Worm (Caenorhabditis elegans) whole organism, L3 larva: ENCODE measurements around the gene F39F10.4.
A peak's percentile ranks its signal among the peaks of the same experiment; 100 is the strongest.
"Not testable (repeated sequence)": the region's sequence is repeated elsewhere in the genome, so short reads cannot be mapped to it uniquely, and the experiment has no call there.

Experiments used
- R02D3.7 ChIP-seq: fragments of 150-350 bp; optimal IDR thresholded peaks from 2 replicates; lab custom pipeline; 2014; ENCODE audit warnings: missing biosample characterization, missing genetic modification characterization
- ZK546.5 ChIP-seq: sonication (generic microtip); optimal IDR thresholded peaks from 2 replicates; lab custom pipeline; 2017; ENCODE audit warnings: missing biosample characterization, missing genetic modification characterization
- aly-2 ChIP-seq: fragments of 150-350 bp; optimal IDR thresholded peaks from 2 replicates; lab custom pipeline; 2014; ENCODE audit warnings: missing biosample characterization, missing genetic modification characterization
- ama-1 ChIP-seq: fragments of 150-350 bp; optimal IDR thresholded peaks from 2 replicates; lab custom pipeline; 2018
- ceh-16 ChIP-seq: sonication (generic microtip); optimal IDR thresholded peaks from 2 replicates; lab custom pipeline; 2017; ENCODE audit warnings: missing biosample characterization, missing genetic modification characterization
- ceh-82 ChIP-seq: fragments of 150-350 bp; optimal IDR thresholded peaks from 2 replicates; lab custom pipeline; 2014; ENCODE audit warnings: missing biosample characterization, missing genetic modification characterization
- daf-12 ChIP-seq: fragments of 150-350 bp; optimal IDR thresholded peaks from 2 replicates; lab custom pipeline; 2014; ENCODE audit warnings: missing biosample characterization, missing genetic modification reagents, missing genetic modification characterization
- egl-5 ChIP-seq: fragments of 150-350 bp; optimal IDR thresholded peaks from 2 replicates; lab custom pipeline; 2017; ENCODE audit warnings: missing biosample characterization, missing genetic modification reagents, missing genetic modification characterization, inconsistent platforms
- elt-1 ChIP-seq: fragments of 150-350 bp; optimal IDR thresholded peaks from 2 replicates; lab custom pipeline; 2014; ENCODE audit warnings: missing biosample characterization, missing genetic modification characterization
- elt-2 ChIP-seq: sonication (generic microtip); optimal IDR thresholded peaks from 2 replicates; lab custom pipeline; 2016; ENCODE audit warnings: missing genetic modification reagents, mild to moderate bottlenecking, missing genetic modification characterization, missing compliant biosample characterization
- elt-3 ChIP-seq, 3 experiments: fragments of 150-350 bp in 1 of 3; sonication (generic microtip) in 2 of 3; optimal IDR thresholded peaks; 2 replicates in 2 of 3; 4 replicates in 1 of 3; lab custom pipeline; 2014 to 2017; ENCODE audit warnings: missing biosample characterization in 3 of 3, missing genetic modification characterization in 3 of 3
- eor-1 ChIP-seq, 2 experiments: fragments of 150-350 bp; optimal IDR thresholded peaks; 2 replicates each; lab custom pipeline; 2014 to 2018; ENCODE audit warnings: missing biosample characterization in 2 of 2, missing genetic modification characterization in 2 of 2
- fkh-10 ChIP-seq: sonication (generic microtip); optimal IDR thresholded peaks from 2 replicates; lab custom pipeline; 2017; ENCODE audit warnings: missing biosample characterization, missing genetic modification reagents, missing genetic modification characterization
- hmg-11 ChIP-seq: sonication (generic microtip); optimal IDR thresholded peaks from 2 replicates; lab custom pipeline; 2016; ENCODE audit warnings: missing genetic modification characterization, missing compliant biosample characterization
- jun-1 ChIP-seq: fragments of 150-350 bp; optimal IDR thresholded peaks from 2 replicates; lab custom pipeline; 2014; ENCODE audit warnings: missing biosample characterization, missing genetic modification reagents, missing genetic modification characterization
- lin-15B ChIP-seq: fragments of 150-350 bp; optimal IDR thresholded peaks from 2 replicates; lab custom pipeline; 2014; ENCODE audit warnings: missing biosample characterization, missing genetic modification characterization
- lin-39 ChIP-seq: fragments of 150-350 bp; optimal IDR thresholded peaks from 2 replicates; lab custom pipeline; 2018; ENCODE audit warnings: missing biosample characterization, missing genetic modification reagents, missing genetic modification characterization
- lsy-12 ChIP-seq: sonication (generic microtip); optimal IDR thresholded peaks from 2 replicates; lab custom pipeline; 2016; ENCODE audit warnings: mild to moderate bottlenecking, missing genetic modification characterization, missing compliant biosample characterization
- mml-1 ChIP-seq: fragments of 150-350 bp; sonication (generic microtip); optimal IDR thresholded peaks from 3 replicates; lab custom pipeline; 2014; ENCODE audit warnings: missing biosample characterization, missing genetic modification characterization
- nfya-1 ChIP-seq: sonication (generic microtip); optimal IDR thresholded peaks from 2 replicates; lab custom pipeline; 2017; ENCODE audit warnings: missing genetic modification characterization, mild to moderate bottlenecking, missing compliant biosample characterization, antibody characterized with exemption, moderate library complexity; ENCODE audit not compliant: insufficient read depth
- nhr-11 ChIP-seq: fragments of 150-350 bp; optimal IDR thresholded peaks from 2 replicates; lab custom pipeline; 2014; ENCODE audit warnings: missing biosample characterization, missing genetic modification characterization
- nhr-12 ChIP-seq: fragments of 150-350 bp; optimal IDR thresholded peaks from 2 replicates; lab custom pipeline; 2014; ENCODE audit warnings: missing biosample characterization, missing genetic modification characterization
- nhr-23 ChIP-seq: fragments of 150-350 bp; optimal IDR thresholded peaks from 2 replicates; lab custom pipeline; 2014; ENCODE audit warnings: missing biosample characterization, missing genetic modification reagents, missing genetic modification characterization
- nhr-237 ChIP-seq: fragments of 150-350 bp; optimal IDR thresholded peaks from 2 replicates; lab custom pipeline; 2014; ENCODE audit warnings: missing biosample characterization, missing genetic modification characterization
- nhr-25 ChIP-seq: sonication (generic microtip); optimal IDR thresholded peaks from 2 replicates; lab custom pipeline; 2017; ENCODE audit warnings: missing biosample characterization, missing genetic modification characterization
- nhr-28 ChIP-seq: fragments of 150-350 bp; optimal IDR thresholded peaks from 2 replicates; lab custom pipeline; 2014; ENCODE audit warnings: missing biosample characterization, missing genetic modification characterization
- nhr-43 ChIP-seq: sonication (generic microtip); optimal IDR thresholded peaks from 2 replicates; lab custom pipeline; 2016; ENCODE audit warnings: mild to moderate bottlenecking, missing genetic modification characterization, missing compliant biosample characterization; ENCODE audit not compliant: poor library complexity, severe bottlenecking
- nhr-67 ChIP-seq: fragments of 150-350 bp; optimal IDR thresholded peaks from 2 replicates; lab custom pipeline; 2014; ENCODE audit warnings: missing biosample characterization, missing genetic modification characterization
- nhr-76 ChIP-seq: fragments of 150-350 bp; sonication (generic microtip); optimal IDR thresholded peaks from 5 replicates; lab custom pipeline; 2014; ENCODE audit warnings: missing biosample characterization, missing genetic modification characterization
- nhr-77 ChIP-seq: fragments of 150-350 bp; optimal IDR thresholded peaks from 2 replicates; lab custom pipeline; 2014; ENCODE audit warnings: missing biosample characterization, missing genetic modification characterization
- pha-4 ChIP-seq: fragments of 150-350 bp; optimal IDR thresholded peaks from 2 replicates; lab custom pipeline; 2014; ENCODE audit warnings: missing biosample characterization, missing genetic modification reagents, missing genetic modification characterization
- pqm-1 ChIP-seq: fragments of 150-350 bp; optimal IDR thresholded peaks from 2 replicates; lab custom pipeline; 2017; ENCODE audit warnings: missing biosample characterization, missing genetic modification characterization, inconsistent platforms
- sea-2 ChIP-seq: fragments of 150-350 bp; sonication (generic microtip); optimal IDR thresholded peaks from 4 replicates; lab custom pipeline; 2014; ENCODE audit warnings: missing biosample characterization, missing genetic modification reagents, missing genetic modification characterization
- skn-1 ChIP-seq: fragments of 150-350 bp; optimal IDR thresholded peaks from 2 replicates; lab custom pipeline; 2014; ENCODE audit warnings: missing biosample characterization, missing genetic modification characterization
- snpc-4 ChIP-seq: fragments of 150-350 bp; optimal IDR thresholded peaks from 2 replicates; lab custom pipeline; 2014; ENCODE audit warnings: missing biosample characterization, missing genetic modification characterization
- tbx-2 ChIP-seq: sonication (generic microtip); optimal IDR thresholded peaks from 2 replicates; lab custom pipeline; 2016; ENCODE audit warnings: mild to moderate bottlenecking, missing genetic modification characterization, missing compliant biosample characterization
- unc-39 ChIP-seq: sonication (generic microtip); optimal IDR thresholded peaks from 4 replicates; lab custom pipeline; 2017; ENCODE audit warnings: missing biosample characterization, missing genetic modification characterization
- unc-62 ChIP-seq: fragments of 150-350 bp; sonication (generic microtip); optimal IDR thresholded peaks from 4 replicates; lab custom pipeline; 2014; ENCODE audit warnings: missing biosample characterization, missing genetic modification reagents, missing genetic modification characterization
- zag-1 ChIP-seq: fragments of 150-350 bp; optimal IDR thresholded peaks from 2 replicates; lab custom pipeline; 2014; ENCODE audit warnings: missing biosample characterization, missing genetic modification characterization
- ztf-4 ChIP-seq: fragments of 150-350 bp; optimal IDR thresholded peaks from 2 replicates; lab custom pipeline; 2014; ENCODE audit warnings: missing biosample characterization, missing genetic modification characterization

Gene F39F10.4

ce11 chrX:16891683-16892082, 11.8 kb downstream of the F39F10.4 start, which contains the start of gene F39F10.3:
TSS of gene F39F10.3 (plus strand) at chrX:16891983.
- TF ChIP-seq unc-39 (tag; lab: Kevin White, UChicago): no peak
- TF ChIP-seq nhr-23 (tag; lab: Kevin White, UChicago): no peak
- TF ChIP-seq nhr-77: no peak
- TF ChIP-seq mml-1 (tag; lab: Kevin White, UChicago): no peak
- no peak for TF ChIP-seq zag-1
- no peak for TF ChIP-seq pqm-1
- TF ChIP-seq nhr-28: no peak
- no peak for TF ChIP-seq R02D3.7 (tag; lab: Kevin White, UChicago)

- TF ChIP-seq nhr-25 (tag; lab: Kevin White, UChicago) (no peak), ZK546.5 (tag; lab: Kevin White, UChicago) (no peak), nhr-67 (no peak), fkh-10 (GFP tag; lab: Kevin White, UChicago) (no peak), elt-3 (tag; optimal IDR thresholded peaks at IDR 0.05; lab: Kevin White, UChicago) (no peak), lin-15B (no peak), nhr-11 (tag; lab: Kevin White, UChicago) (no peak), egl-5 (no peak), ceh-16 (no peak), nhr-237 (tag; lab: Kevin White, UChicago) (no peak)
Measured at ce11 chrX:16884075-16884474, 19.4 kb downstream of the F39F10.4 start.

ce11 chrX:16883426-16883825, 20.1 kb downstream of the F39F10.4 start, which contains the start of gene Y13C8A.1:
TSS of gene Y13C8A.1 (plus strand) at chrX:16883726.
- not testable (repeated sequence) for TF ChIP-seq zag-1; jun-1 (tag; lab: Kevin White, UChicago); daf-12 (tag; lab: Kevin White, UChicago)

- no peak for TF ChIP-seq aly-2 (tag; lab: Kevin White, UChicago)
- TF ChIP-seq lsy-12 (tag; lab: Kevin White, UChicago): no peak
- TF ChIP-seq, all 47 proteins: peak for 0
Measured at ce11 chrX:16880426-16880825, 23.1 kb downstream of the F39F10.4 start, which contains the start of gene acs-9. TSS of gene acs-9 (minus strand) at chrX:16880526.

ce11 chrX:16872446-16872962, 31.0 kb downstream of the F39F10.4 start, which contains the start of gene T20F7.1:
TSS of gene T20F7.1 (plus strand) at chrX:16872912.
- TF ChIP-seq nhr-25 (tag; lab: Kevin White, UChicago): peak; percentile 63
- TF ChIP-seq ztf-4 (tag; lab: Kevin White, UChicago): no peak
- no peak for TF ChIP-seq unc-62
- no peak for TF ChIP-seq sea-2 (GFP tag; lab: Kevin White, UChicago)
- peak; percentile 81 for TF ChIP-seq lin-39 (tag; lab: Kevin White, UChicago)
- TF ChIP-seq nhr-28: no peak
- no peak for TF ChIP-seq fkh-10 (GFP tag; lab: Kevin White, UChicago)
- peak; percentile 92 for TF ChIP-seq hmg-11 (tag; lab: Kevin White, UChicago)
- peak; percentile 25 for TF ChIP-seq tbx-2 (tag; lab: Kevin White, UChicago)
- no peak for TF ChIP-seq nhr-76 (tag; lab: Kevin White, UChicago)
- no peak for TF ChIP-seq aly-2 (tag; lab: Kevin White, UChicago)
- peak; percentile 14 for TF ChIP-seq ama-1 (lab: Kevin White, UChicago)
- TF ChIP-seq lin-15B: peak; percentile 17
- TF ChIP-seq ZK546.5 (tag; lab: Kevin White, UChicago): no peak
- TF ChIP-seq pqm-1: peak; percentile 34
- no peak for TF ChIP-seq nhr-11 (tag; lab: Kevin White, UChicago)
- no peak for TF ChIP-seq elt-3 (tag; optimal IDR thresholded peaks at IDR 0.05; lab: Kevin White, UChicago)
- TF ChIP-seq zag-1: no peak
- peak; percentile 84 for TF ChIP-seq pha-4
- TF ChIP-seq eor-1 (tag; optimal IDR thresholded peaks at IDR 0.05; lab: Kevin White, UChicago): no peak
- TF ChIP-seq nfya-1 (tag; lab: Kevin White, UChicago): peak; percentile 81
- peak; percentile 63 for TF ChIP-seq elt-2
- peak; percentile 72 for TF ChIP-seq snpc-4
- TF ChIP-seq ceh-82 (tag; lab: Kevin White, UChicago): no peak
- TF ChIP-seq nhr-12: no peak
- TF ChIP-seq skn-1 (tag; lab: Kevin White, UChicago): no peak
- peak; percentile 66 for TF ChIP-seq nhr-23 (tag; lab: Kevin White, UChicago)
- TF ChIP-seq elt-1 (tag; lab: Kevin White, UChicago): no peak
- peak; percentile 50 for TF ChIP-seq egl-5
- TF ChIP-seq nhr-43 (tag; lab: Kevin White, UChicago): peak; percentile 66
- TF ChIP-seq lsy-12 (tag; lab: Kevin White, UChicago): peak; percentile 32
- peak; percentile 42 for TF ChIP-seq jun-1 (tag; lab: Kevin White, UChicago)
